Fruit fly (Drosophila melanogaster) whole organism, embryonic: Measurements from ENCODE around the gene CG34269.

Experiments used
- CG12744 ChIP-seq: fragments of 200-800 bp; sonication (Bioruptor generic); optimal IDR thresholded peaks from 2 replicates; lab custom pipeline; 2016; ENCODE audit warnings: missing biosample characterization, missing genetic modification characterization
- Fer1 ChIP-seq: fragments of 200-800 bp; sonication (Bioruptor generic); optimal IDR thresholded peaks from 2 replicates; lab custom pipeline; 2017; ENCODE audit warnings: missing biosample characterization, mild to moderate bottlenecking, missing genetic modification characterization
- grn ChIP-seq: fragments of 200-800 bp; sonication (Bioruptor generic); optimal IDR thresholded peaks from 3 replicates; lab custom pipeline; 2017; ENCODE audit warnings: missing biosample characterization, missing genetic modification characterization

DNA sequence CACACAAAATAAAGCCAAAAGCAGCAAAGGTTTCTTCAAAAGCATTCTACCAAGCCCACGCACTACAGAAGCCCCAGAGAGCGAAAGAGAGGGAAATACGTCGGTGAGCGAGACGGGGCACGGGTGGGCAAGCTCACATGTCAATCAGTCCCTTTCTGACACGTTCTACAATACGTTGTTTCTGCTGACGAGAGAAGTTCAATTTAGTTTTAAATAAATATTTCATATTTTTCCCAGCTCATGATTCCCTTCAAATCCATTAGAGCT lies 22.6 kb downstream of the CG34269 start:
- TF ChIP-seq Fer1 (GFP tag; lab: Kevin White, UChicago), result no peak
- TF ChIP-seq CG12744 (GFP tag; lab: Kevin White, UChicago), result no peak
- TF ChIP-seq grn (GFP tag; lab: Kevin White, UChicago), result no peak
